Worm (Caenorhabditis elegans) whole organism, young adult: ENCODE data around the gene col-74.

Experiments used
- B0035.1 ChIP-seq: sonication (generic microtip); optimal IDR thresholded peaks from 2 replicates; lab custom pipeline; 2016; ENCODE audit warnings: missing genetic modification characterization, mild to moderate bottlenecking, missing compliant biosample characterization, missing genotype, missing genetic modification reagents
- B0261.1 ChIP-seq: sonication (generic microtip); optimal IDR thresholded peaks from 2 replicates; lab custom pipeline; 2016; ENCODE audit warnings: mild to moderate bottlenecking, missing genetic modification characterization, moderate library complexity, missing compliant biosample characterization
- C17E4.6 ChIP-seq: fragments of 200-800 bp; sonication (Bioruptor generic); IDR thresholded peaks from 2 replicates; pipeline ENCODE4 v1.3.6; 2022; ENCODE audit warnings: missing genetic modification reagents, missing genetic modification characterization, missing compliant biosample characterization
- F10E7.11 ChIP-seq: sonication (generic microtip); optimal IDR thresholded peaks from 2 replicates; lab custom pipeline; 2017; ENCODE audit warnings: mild to moderate bottlenecking, missing genetic modification characterization, moderate library complexity, missing compliant biosample characterization
- F22D6.2 ChIP-seq: sonication (generic microtip); optimal IDR thresholded peaks from 2 replicates; lab custom pipeline; 2016; ENCODE audit warnings: mild to moderate bottlenecking, missing genetic modification characterization, missing compliant biosample characterization
- F23B12.7 ChIP-seq: sonication (generic microtip); optimal IDR thresholded peaks from 2 replicates; lab custom pipeline; 2017; ENCODE audit warnings: missing genetic modification characterization, mild to moderate bottlenecking, missing compliant biosample characterization, antibody characterized with exemption, moderate library complexity; ENCODE audit not compliant: insufficient read depth
- F37B4.10 ChIP-seq: fragments of 200-800 bp; sonication (Bioruptor generic); IDR thresholded peaks from 2 replicates; pipeline ENCODE4 v1.3.6; 2022; ENCODE audit warnings: missing genetic modification characterization, missing compliant biosample characterization
- K11D2.4 ChIP-seq: fragments of 200-800 bp; sonication (Bioruptor generic); IDR thresholded peaks from 2 replicates; pipeline ENCODE4 v1.3.6; 2022; ENCODE audit warnings: missing genetic modification reagents, missing genetic modification characterization, missing compliant biosample characterization
- T07F8.4 ChIP-seq: sonication (generic microtip); optimal IDR thresholded peaks from 2 replicates; lab custom pipeline; 2016; ENCODE audit warnings: mild to moderate bottlenecking, missing genetic modification characterization, moderate library complexity, missing compliant biosample characterization
- Y53G8AR.9 ChIP-seq: fragments of 200-800 bp; sonication (Bioruptor generic); conservative IDR thresholded peaks from 2 replicates; pipeline ENCODE4 v1.3.6; 2022; ENCODE audit warnings: missing genetic modification reagents, missing genetic modification characterization, missing compliant biosample characterization
- Y79H2A.3 ChIP-seq: fragments of 200-800 bp; sonication (Bioruptor generic); conservative IDR thresholded peaks from 2 replicates; pipeline ENCODE4 v1.3.6; 2022; ENCODE audit warnings: missing genetic modification reagents, missing genetic modification characterization, missing compliant biosample characterization
- Y95B8A.8 ChIP-seq: fragments of 200-800 bp; sonication (Bioruptor generic); IDR thresholded peaks from 2 replicates; pipeline ENCODE4 v1.3.6; 2022; ENCODE audit warnings: missing genetic modification reagents, missing genetic modification characterization, missing compliant biosample characterization
- akir-1 ChIP-seq: fragments of 200-800 bp; sonication (Bioruptor generic); optimal IDR thresholded peaks from 2 replicates; lab custom pipeline; 2018; ENCODE audit warnings: mild to moderate bottlenecking, missing genetic modification characterization, moderate library complexity, missing compliant biosample characterization
- ama-1 ChIP-seq, 3 experiments: fragments of 150-350 bp in 1 of 3; sonication (generic microtip) in 2 of 3; optimal IDR thresholded peaks; 2 replicates each; lab custom pipeline; 2014 to 2018; ENCODE audit warnings: missing biosample characterization in 2 of 3, missing genetic modification characterization in 2 of 3, missing genetic modification reagents in 2 of 3
- aptf-3 ChIP-seq: fragments of 200-800 bp; sonication (Bioruptor generic); IDR thresholded peaks from 2 replicates; pipeline ENCODE4 v1.3.6; 2022; ENCODE audit warnings: missing genetic modification characterization, missing compliant biosample characterization
- attf-6 ChIP-seq: fragments of 200-800 bp; sonication (Bioruptor generic); IDR thresholded peaks from 2 replicates; pipeline ENCODE4 v1.3.6; 2022; ENCODE audit warnings: missing genetic modification reagents, missing genetic modification characterization, missing compliant biosample characterization
- ceh-100 ChIP-seq: fragments of 200-800 bp; sonication (Bioruptor generic); IDR thresholded peaks from 2 replicates; pipeline ENCODE4 v1.3.6; 2022; ENCODE audit warnings: missing genetic modification reagents, missing genetic modification characterization, missing compliant biosample characterization
- ceh-27 ChIP-seq: fragments of 200-800 bp; sonication (Bioruptor generic); optimal IDR thresholded peaks from 2 replicates; lab custom pipeline; 2018; ENCODE audit warnings: mild to moderate bottlenecking, missing genetic modification characterization, moderate library complexity, missing compliant biosample characterization
- ceh-79 ChIP-seq: sonication (generic microtip); optimal IDR thresholded peaks from 2 replicates; lab custom pipeline; 2017; ENCODE audit warnings: mild to moderate bottlenecking, missing genetic modification characterization, missing compliant biosample characterization
- chd-7 ChIP-seq: sonication (generic microtip); optimal IDR thresholded peaks from 2 replicates; lab custom pipeline; 2016; ENCODE audit warnings: mild to moderate bottlenecking, missing genetic modification characterization, moderate library complexity, missing compliant biosample characterization
- dox-1 ChIP-seq: fragments of 200-800 bp; sonication (Bioruptor generic); IDR thresholded peaks from 2 replicates; pipeline ENCODE4 v1.3.6; 2022; ENCODE audit warnings: missing genetic modification reagents, missing genetic modification characterization, missing compliant biosample characterization
- dpff-1 ChIP-seq: sonication (generic microtip); optimal IDR thresholded peaks from 2 replicates; lab custom pipeline; 2017; ENCODE audit warnings: mild to moderate bottlenecking, missing genetic modification characterization, missing compliant biosample characterization
- egrh-3 ChIP-seq: fragments of 200-800 bp; sonication (Bioruptor generic); IDR thresholded peaks from 2 replicates; pipeline ENCODE4 v1.3.6; 2022; ENCODE audit warnings: missing genetic modification reagents, missing genetic modification characterization, missing compliant biosample characterization
- ets-4 ChIP-seq: fragments of 200-800 bp; sonication (Bioruptor generic); optimal IDR thresholded peaks from 2 replicates; lab custom pipeline; 2018; ENCODE audit warnings: mild to moderate bottlenecking, missing genetic modification characterization, missing compliant biosample characterization
- him-1 ChIP-seq: sonication (generic microtip); optimal IDR thresholded peaks from 2 replicates; lab custom pipeline; 2016; ENCODE audit warnings: missing genotype, missing genetic modification reagents, missing genetic modification characterization, missing compliant biosample characterization
- hlh-12 ChIP-seq: sonication (generic microtip); optimal IDR thresholded peaks from 2 replicates; lab custom pipeline; 2016; ENCODE audit warnings: missing genetic modification characterization, missing compliant biosample characterization
- hmg-20 ChIP-seq: fragments of 200-800 bp; sonication (Bioruptor generic); IDR thresholded peaks from 2 replicates; pipeline ENCODE4 v1.3.6; 2022; ENCODE audit warnings: missing genetic modification reagents, missing genetic modification characterization, missing compliant biosample characterization
- hrde-1 ChIP-seq: sonication (generic microtip); optimal IDR thresholded peaks from 2 replicates; lab custom pipeline; 2016; ENCODE audit warnings: missing genetic modification characterization, mild to moderate bottlenecking, missing compliant biosample characterization, moderate library complexity, missing genotype, missing genetic modification reagents, borderline replicate concordance
- let-526 ChIP-seq: fragments of 200-800 bp; sonication (Bioruptor generic); IDR thresholded peaks from 2 replicates; pipeline ENCODE4 v1.3.6; 2022; ENCODE audit warnings: missing genetic modification reagents, missing genetic modification characterization, missing compliant biosample characterization
- lin-26 ChIP-seq: fragments of 200-800 bp; sonication (Bioruptor generic); IDR thresholded peaks from 2 replicates; pipeline ENCODE4 v1.3.6; 2022; ENCODE audit warnings: missing genetic modification reagents, missing genetic modification characterization, missing compliant biosample characterization
- lir-1 ChIP-seq: fragments of 200-800 bp; sonication (Bioruptor generic); conservative IDR thresholded peaks from 2 replicates; pipeline ENCODE4 v1.3.6; 2022; ENCODE audit warnings: missing genetic modification reagents, missing genetic modification characterization, missing compliant biosample characterization
- madf-6 ChIP-seq: fragments of 200-800 bp; sonication (Bioruptor generic); IDR thresholded peaks from 2 replicates; pipeline ENCODE4 v1.3.6; 2022; ENCODE audit warnings: missing genetic modification reagents, missing genetic modification characterization, missing compliant biosample characterization
- mcd-1 ChIP-seq: fragments of 200-800 bp; sonication (Bioruptor generic); IDR thresholded peaks from 2 replicates; pipeline ENCODE4 v1.3.6; 2022; ENCODE audit warnings: missing genetic modification reagents, missing genetic modification characterization, missing compliant biosample characterization
- mxl-1 ChIP-seq: sonication (generic microtip); optimal IDR thresholded peaks from 2 replicates; lab custom pipeline; 2016; ENCODE audit warnings: missing genetic modification characterization, missing compliant biosample characterization
- rec-8 ChIP-seq, 2 experiments: sonication (generic microtip); optimal IDR thresholded peaks; 2 replicates each; lab custom pipeline; 2016; ENCODE audit warnings: mild to moderate bottlenecking in 2 of 2, missing genetic modification characterization in 2 of 2, missing genetic modification reagents in 2 of 2, missing genotype in 2 of 2, missing biosample characterization in 1 of 2, missing compliant biosample characterization in 1 of 2, moderate library complexity in 1 of 2
- repo-1 ChIP-seq: sonication (generic microtip); optimal IDR thresholded peaks from 2 replicates; lab custom pipeline; 2017; ENCODE audit warnings: mild to moderate bottlenecking, missing genetic modification characterization, missing compliant biosample characterization
- sdz-38 ChIP-seq: sonication (generic microtip); optimal IDR thresholded peaks from 2 replicates; lab custom pipeline; 2016; ENCODE audit warnings: missing genotype, missing genetic modification characterization, missing compliant biosample characterization
- snpc-3.4 ChIP-seq: sonication (generic microtip); optimal IDR thresholded peaks from 2 replicates; lab custom pipeline; 2017; ENCODE audit warnings: missing genetic modification characterization, mild to moderate bottlenecking, missing compliant biosample characterization, antibody characterized with exemption, moderate library complexity, missing genotype, missing genetic modification reagents
- sptf-2 ChIP-seq: fragments of 200-800 bp; sonication (Bioruptor generic); optimal IDR thresholded peaks from 2 replicates; lab custom pipeline; 2018; ENCODE audit warnings: mild to moderate bottlenecking, missing genetic modification characterization, missing compliant biosample characterization
- tbp1 ChIP-seq: fragments of 200-800 bp; sonication (Bioruptor generic); optimal IDR thresholded peaks from 2 replicates; lab custom pipeline; 2018; ENCODE audit warnings: mild to moderate bottlenecking, missing genetic modification characterization, missing compliant biosample characterization
- ztf-25 ChIP-seq: fragments of 200-800 bp; sonication (Bioruptor generic); IDR thresholded peaks from 2 replicates; pipeline ENCODE4 v1.3.6; 2022; ENCODE audit warnings: missing genetic modification reagents, missing genetic modification characterization, missing compliant biosample characterization
- ztf-26 ChIP-seq: sonication (generic microtip); optimal IDR thresholded peaks from 2 replicates; lab custom pipeline; 2017; ENCODE audit warnings: missing genetic modification characterization, missing compliant biosample characterization

Gene col-74

ce11 chrII:5781935-5782921, 47.9 kb upstream of the col-74 start, which contains the start of gene K05F1.6 (continued):
- no peak for TF ChIP-seq F22D6.2 (tag; lab: Kevin White, UChicago)
- TF ChIP-seq egrh-3 = peak; percentile 49; the same call in 1 of the 2 replicates
- TF ChIP-seq Y53G8AR.9 (GFP tag; lab: Robert Waterston, UW) = peak; percentile 77; the same call in 1 of the 2 replicates
- peak; percentile 83 for TF ChIP-seq him-1 (tag; lab: Kevin White, UChicago)
- peak; percentile 64; the same call in 1 of the 2 replicates for TF ChIP-seq Y79H2A.3 (GFP tag; lab: Robert Waterston, UW)
- peak; percentile 83 for TF ChIP-seq ceh-79 (tag; lab: Kevin White, UChicago)
- peak; percentile 93 for TF ChIP-seq F23B12.7
- peak; percentile 72 for TF ChIP-seq mcd-1 (GFP tag; lab: Robert Waterston, UW)
- no peak for TF ChIP-seq ama-1 (optimal IDR thresholded peaks at IDR 0.05; lab: Kevin White, UChicago)
- TF ChIP-seq ama-1 (GFP tag; optimal IDR thresholded peaks at IDR 0.05; lab: Kevin White, UChicago) = peak; percentile 36 to 67
- TF ChIP-seq dpff-1 (tag; lab: Kevin White, UChicago) = peak; percentile 66
- peak; percentile 69 for TF ChIP-seq madf-6 (GFP tag; lab: Robert Waterston, UW)
- peak; percentile 84 for TF ChIP-seq snpc-3.4
- TF ChIP-seq dox-1 = peak; percentile 89
- TF ChIP-seq B0035.1 (tag; lab: Kevin White, UChicago) = peak; percentile 72
- peak; percentile 94 for TF ChIP-seq B0261.1
- TF ChIP-seq ceh-100 = peak; percentile 73
- TF ChIP-seq ztf-25 = peak; percentile 88; the same call in 1 of the 2 replicates
- TF ChIP-seq rec-8 (tag; optimal IDR thresholded peaks at IDR 0.05; lab: Kevin White, UChicago) = peak; percentile 81 to 91
- peak; percentile 83 for TF ChIP-seq chd-7
- peak; percentile 75 for TF ChIP-seq F10E7.11 (tag; lab: Kevin White, UChicago)
- TF ChIP-seq repo-1 (tag; lab: Kevin White, UChicago) = peak; percentile 82
- TF ChIP-seq lin-26 (GFP tag; lab: Robert Waterston, UW) = peak; percentile 95
- TF ChIP-seq sptf-2 (GFP tag; lab: Kevin White, UChicago) = peak; percentile 80
- peak; percentile 63 for TF ChIP-seq ztf-26 (tag; lab: Kevin White, UChicago)
- TF ChIP-seq K11D2.4 (GFP tag; lab: Robert Waterston, UW) = no peak
- no peak for TF ChIP-seq sdz-38 (tag; lab: Kevin White, UChicago)
- peak; percentile 90 for TF ChIP-seq hrde-1 (tag; lab: Kevin White, UChicago)
- TF ChIP-seq C17E4.6 (GFP tag; lab: Robert Waterston, UW) = 0 out of 2 replicates have a peak, but pooled peaks have one; percentile 62
- peak; percentile 95 for TF ChIP-seq tbp1 (GFP tag; lab: Kevin White, UChicago)
- TF ChIP-seq T07F8.4 (tag; lab: Kevin White, UChicago) = peak; percentile 84
- TF ChIP-seq akir-1 (GFP tag; lab: Kevin White, UChicago) = no peak
- TF ChIP-seq attf-6 = peak; percentile 77; the same call in 1 of the 2 replicates
- TF ChIP-seq F37B4.10 (GFP tag; lab: Robert Waterston, UW) = no peak
- TF ChIP-seq aptf-3 (GFP tag; lab: Robert Waterston, UW) = peak; percentile 95
- peak; percentile 70 for TF ChIP-seq Y95B8A.8
- peak; percentile 60 for TF ChIP-seq ets-4 (GFP tag; lab: Kevin White, UChicago)
- peak; percentile 32 for TF ChIP-seq hlh-12 (tag; lab: Kevin White, UChicago)
- TF ChIP-seq ceh-27 = peak; percentile 44
- 0 out of 2 replicates have a peak, but pooled peaks have one; percentile 12 for TF ChIP-seq lir-1 (GFP tag; lab: Robert Waterston, UW)
- peak; percentile 18; the same call in 1 of the 2 replicates for TF ChIP-seq hmg-20 (GFP tag; lab: Robert Waterston, UW)
- TF ChIP-seq let-526 (GFP tag; lab: Robert Waterston, UW) = peak; percentile 67; the same call in 1 of the 2 replicates
- TF ChIP-seq mxl-1 (tag; lab: Kevin White, UChicago) = peak; percentile 76
